Fruit fly (Drosophila melanogaster) whole organism, embryonic: ENCODE results near the gene CARPB.

Experiments
- Bteb2 ChIP-seq: fragments of 200-800 bp; sonication (Bioruptor generic); optimal IDR thresholded peaks from 2 replicates; lab custom pipeline; 2016; ENCODE audit warnings: missing biosample characterization, missing genetic modification characterization
- CG10267 ChIP-seq: fragments of 200-800 bp; sonication (Bioruptor generic); optimal IDR thresholded peaks from 2 replicates; lab custom pipeline; 2018; ENCODE audit warnings: missing biosample characterization, mild to moderate bottlenecking, missing genetic modification characterization, moderate library complexity
- CG10959 ChIP-seq: fragments of 200-800 bp; sonication (Bioruptor generic); IDR thresholded peaks from 2 replicates; pipeline ENCODE4 v1.3.6; 2022; ENCODE audit warnings: missing biosample characterization, missing genetic modification characterization
- CG10979 ChIP-seq: fragments of 200-800 bp; sonication (Bioruptor generic); optimal IDR thresholded peaks from 2 replicates; lab custom pipeline; 2018; ENCODE audit warnings: missing biosample characterization, mild to moderate bottlenecking, missing genetic modification characterization, moderate library complexity
- CG12155 ChIP-seq: fragments of 200-800 bp; sonication (Bioruptor generic); optimal IDR thresholded peaks from 3 replicates; lab custom pipeline; 2016; ENCODE audit warnings: missing biosample characterization, missing genetic modification characterization
- CG13296 ChIP-seq: fragments of 200-800 bp; sonication (Bioruptor generic); optimal IDR thresholded peaks from 3 replicates; lab custom pipeline; 2018; ENCODE audit warnings: missing biosample characterization, mild to moderate bottlenecking, missing genetic modification characterization
- CG1529 ChIP-seq: fragments of 200-800 bp; sonication (Bioruptor generic); optimal IDR thresholded peaks from 3 replicates; lab custom pipeline; 2018; ENCODE audit warnings: missing biosample characterization, missing genetic modification characterization
- CG16813 ChIP-seq: fragments of 200-800 bp; sonication (Bioruptor generic); IDR thresholded peaks from 3 replicates; pipeline ENCODE4 v1.3.6; 2022; ENCODE audit warnings: missing biosample characterization, missing genetic modification characterization; ENCODE audit not compliant: partially characterized antibody
- CG16863 ChIP-seq: fragments of 200-800 bp; sonication (Bioruptor generic); optimal IDR thresholded peaks from 3 replicates; lab custom pipeline; 2016; ENCODE audit warnings: missing biosample characterization, missing genetic modification characterization
- CG17385 ChIP-seq: fragments of 200-800 bp; sonication (Bioruptor generic); optimal IDR thresholded peaks from 3 replicates; lab custom pipeline; 2018; ENCODE audit warnings: missing biosample characterization, mild to moderate bottlenecking, missing genetic modification characterization
- CG18262 ChIP-seq: fragments of 200-800 bp; optimal IDR thresholded peaks from 3 replicates; lab custom pipeline; 2019; ENCODE audit warnings: missing biosample characterization, mild to moderate bottlenecking, missing genetic modification characterization, moderate library complexity
- CG31224 ChIP-seq: fragments of 200-800 bp; sonication (Bioruptor generic); IDR thresholded peaks from 2 replicates; pipeline ENCODE4 v1.3.6; 2022; ENCODE audit warnings: missing biosample characterization, missing genetic modification characterization
- CG31365 ChIP-seq: fragments of 200-800 bp; sonication (Bioruptor generic); optimal IDR thresholded peaks from 2 replicates; lab custom pipeline; 2018; ENCODE audit warnings: missing biosample characterization, mild to moderate bottlenecking, missing genetic modification characterization
- CG3838 ChIP-seq: fragments of 200-800 bp; sonication (Bioruptor generic); optimal IDR thresholded peaks from 3 replicates; lab custom pipeline; 2016; ENCODE audit warnings: missing biosample characterization, missing genetic modification characterization
- CG5953 ChIP-seq: fragments of 200-800 bp; sonication (Bioruptor generic); IDR thresholded peaks from 2 replicates; pipeline ENCODE4 v1.3.6; 2022; ENCODE audit warnings: missing biosample characterization, missing genetic modification characterization
- CG6654 ChIP-seq: fragments of 200-800 bp; sonication (Bioruptor generic); optimal IDR thresholded peaks from 2 replicates; lab custom pipeline; 2017; ENCODE audit warnings: missing biosample characterization, mild to moderate bottlenecking, missing genetic modification characterization
- CG6791 ChIP-seq: fragments of 200-800 bp; sonication (Bioruptor generic); IDR thresholded peaks from 3 replicates; pipeline ENCODE4 v1.3.6; 2022; ENCODE audit warnings: missing biosample characterization, missing genetic modification characterization; ENCODE audit not compliant: partially characterized antibody
- CG8359 ChIP-seq: fragments of 200-800 bp; sonication (Bioruptor generic); optimal IDR thresholded peaks from 2 replicates; lab custom pipeline; 2017; ENCODE audit warnings: missing biosample characterization, mild to moderate bottlenecking, missing genetic modification characterization, borderline replicate concordance
- CG8388 ChIP-seq: fragments of 200-800 bp; sonication (Bioruptor generic); optimal IDR thresholded peaks from 2 replicates; lab custom pipeline; 2019; ENCODE audit warnings: missing biosample characterization, mild to moderate bottlenecking, missing genetic modification characterization, moderate library complexity
- CG9609 ChIP-seq: fragments of 200-800 bp; sonication (Bioruptor generic); optimal IDR thresholded peaks from 3 replicates; lab custom pipeline; 2016; ENCODE audit warnings: missing biosample characterization, missing genetic modification characterization
- CG9727 ChIP-seq: fragments of 200-800 bp; sonication (Bioruptor generic); optimal IDR thresholded peaks from 3 replicates; lab custom pipeline; 2017; ENCODE audit warnings: missing biosample characterization, mild to moderate bottlenecking, missing genetic modification characterization
- Doc3 ChIP-seq: fragments of 200-800 bp; sonication (Bioruptor generic); IDR thresholded peaks from 3 replicates; pipeline ENCODE4 v1.3.6; 2022; ENCODE audit warnings: missing biosample characterization, missing genetic modification characterization; ENCODE audit not compliant: partially characterized antibody
- HmgZ ChIP-seq: fragments of 200-800 bp; sonication (Bioruptor generic); optimal IDR thresholded peaks from 2 replicates; lab custom pipeline; 2018; ENCODE audit warnings: missing biosample characterization, mild to moderate bottlenecking, missing genetic modification characterization
- Hmr ChIP-seq: fragments of 200-800 bp; sonication (Bioruptor generic); optimal IDR thresholded peaks from 3 replicates; lab custom pipeline; 2017; ENCODE audit warnings: mild to moderate bottlenecking, missing biosample characterization, missing genetic modification reagents, missing genetic modification characterization
- Hr3 ChIP-seq: fragments of 200-800 bp; sonication (Bioruptor generic); optimal IDR thresholded peaks from 3 replicates; lab custom pipeline; 2016; ENCODE audit warnings: missing biosample characterization, missing genetic modification characterization
- Lim3 ChIP-seq: fragments of 200-800 bp; sonication (Bioruptor generic); IDR thresholded peaks from 2 replicates; pipeline ENCODE4 v1.3.6; 2022; ENCODE audit warnings: missing biosample characterization, missing genetic modification characterization
- Mes4 ChIP-seq: fragments of 200-800 bp; sonication (Bioruptor generic); optimal IDR thresholded peaks from 2 replicates; lab custom pipeline; 2016; ENCODE audit warnings: missing biosample characterization, missing genetic modification characterization
- Sox102F ChIP-seq: fragments of 200-800 bp; sonication (Bioruptor generic); optimal IDR thresholded peaks from 2 replicates; lab custom pipeline; 2018; ENCODE audit warnings: missing biosample characterization, mild to moderate bottlenecking, missing genetic modification characterization, moderate library complexity
- Xbp1 ChIP-seq: fragments of 200-800 bp; sonication (Bioruptor generic); optimal IDR thresholded peaks from 3 replicates; lab custom pipeline; 2016; ENCODE audit warnings: missing biosample characterization, mild to moderate bottlenecking, missing genetic modification characterization
- ara ChIP-seq: fragments of 200-800 bp; sonication (Bioruptor generic); IDR thresholded peaks from 2 replicates; pipeline ENCODE4 v1.3.6; 2022; ENCODE audit warnings: missing biosample characterization, missing genetic modification characterization
- bowl ChIP-seq: fragments of 200-800 bp; sonication (Bioruptor generic); IDR thresholded peaks from 2 replicates; pipeline ENCODE4 v1.3.6; 2022; ENCODE audit warnings: missing biosample characterization, missing genetic modification characterization
- br ChIP-seq: fragments of >200 bp; optimal IDR thresholded peaks from 2 replicates; lab custom pipeline; 2017
- emc ChIP-seq: fragments of 200-800 bp; sonication (Bioruptor generic); optimal IDR thresholded peaks from 2 replicates; lab custom pipeline; 2016; ENCODE audit warnings: missing biosample characterization, missing genetic modification characterization
- ems ChIP-seq: fragments of 200-800 bp; sonication (Bioruptor generic); optimal IDR thresholded peaks from 3 replicates; lab custom pipeline; 2016; ENCODE audit warnings: missing biosample characterization, missing genetic modification characterization
- fd102C ChIP-seq: fragments of 200-800 bp; sonication (Bioruptor generic); optimal IDR thresholded peaks from 2 replicates; lab custom pipeline; 2018; ENCODE audit warnings: missing biosample characterization, mild to moderate bottlenecking, missing genetic modification characterization, moderate library complexity
- gce ChIP-seq: fragments of 200-800 bp; sonication (Bioruptor generic); IDR thresholded peaks from 3 replicates; pipeline ENCODE4 v1.3.6; 2022; ENCODE audit warnings: missing biosample characterization, missing genetic modification characterization
- gcm2 ChIP-seq: fragments of 200-800 bp; sonication (Bioruptor generic); optimal IDR thresholded peaks from 2 replicates; lab custom pipeline; 2016; ENCODE audit warnings: missing biosample characterization, missing genetic modification characterization
- gsb ChIP-seq: fragments of 200-800 bp; sonication (Bioruptor generic); IDR thresholded peaks from 2 replicates; pipeline ENCODE4 v1.3.6; 2022; ENCODE audit warnings: missing biosample characterization, missing genetic modification characterization
- ham ChIP-seq: fragments of 200-800 bp; sonication (Bioruptor generic); IDR thresholded peaks from 2 replicates; pipeline ENCODE4 v1.3.6; 2022; ENCODE audit warnings: missing biosample characterization, missing genetic modification characterization
- ind ChIP-seq: fragments of 200-800 bp; sonication (Bioruptor generic); optimal IDR thresholded peaks from 3 replicates; lab custom pipeline; 2016; ENCODE audit warnings: missing biosample characterization, missing genetic modification characterization
- jigr1 ChIP-seq: fragments of 200-800 bp; sonication (Bioruptor generic); IDR thresholded peaks from 3 replicates; pipeline ENCODE4 v1.3.6; 2022; ENCODE audit warnings: missing biosample characterization, missing genetic modification characterization
- onecut ChIP-seq: fragments of 200-800 bp; sonication (Bioruptor generic); IDR thresholded peaks from 2 replicates; pipeline ENCODE4 v1.3.6; 2022; ENCODE audit warnings: missing biosample characterization, missing genetic modification characterization
- org-1 ChIP-seq: fragments of 200-800 bp; sonication (Bioruptor generic); optimal IDR thresholded peaks from 2 replicates; lab custom pipeline; 2017; ENCODE audit warnings: missing biosample characterization, missing genetic modification characterization
- otp ChIP-seq: fragments of 200-800 bp; sonication (Bioruptor generic); IDR thresholded peaks from 3 replicates; pipeline ENCODE4, ENCODE4 v1.3.6; 2022; ENCODE audit warnings: missing biosample characterization, missing genetic modification characterization
- p53 ChIP-seq: fragments of 200-800 bp; sonication (Bioruptor generic); optimal IDR thresholded peaks from 2 replicates; lab custom pipeline; 2016; ENCODE audit warnings: missing biosample characterization, missing genetic modification characterization
- psq ChIP-seq: fragments of 200-800 bp; sonication (Bioruptor generic); optimal IDR thresholded peaks from 2 replicates; lab custom pipeline; 2017; ENCODE audit warnings: missing biosample characterization, missing genetic modification characterization
- row ChIP-seq: fragments of 200-800 bp; sonication (Bioruptor generic); IDR thresholded peaks from 3 replicates; pipeline ENCODE4 v1.3.6; 2022; ENCODE audit warnings: missing biosample characterization, missing genetic modification characterization
- shn ChIP-seq: fragments of 200-800 bp; sonication (Bioruptor generic); optimal IDR thresholded peaks from 3 replicates; lab custom pipeline; 2016; ENCODE audit warnings: missing biosample characterization, missing genetic modification characterization
- so ChIP-seq: fragments of 200-800 bp; sonication (Bioruptor generic); IDR thresholded peaks from 3 replicates; pipeline ENCODE4 v1.3.6; 2022; ENCODE audit warnings: missing biosample characterization, missing genetic modification characterization
- tgo ChIP-seq: fragments of 200-800 bp; sonication (Bioruptor generic); IDR thresholded peaks from 3 replicates; pipeline ENCODE4 v1.3.6; 2022; ENCODE audit warnings: missing biosample characterization, missing genetic modification characterization
- ttk ChIP-seq: fragments of 200-800 bp; sonication (Bioruptor generic); IDR thresholded peaks from 2 replicates; pipeline ENCODE4 v2.1.2; 2022; ENCODE audit warnings: missing biosample characterization, missing genetic modification characterization
- vvl ChIP-seq: fragments of 200-800 bp; sonication (Bioruptor generic); IDR thresholded peaks from 2 replicates; pipeline ENCODE4 v1.3.6; 2022; ENCODE audit warnings: missing biosample characterization, missing genetic modification characterization
- zen2 ChIP-seq: fragments of 200-800 bp; sonication (Bioruptor generic); IDR thresholded peaks from 3 replicates; pipeline ENCODE4 v1.3.6; 2022; ENCODE audit warnings: missing biosample characterization, missing genetic modification characterization; ENCODE audit not compliant: partially characterized antibody

Gene CARPB

DNA sequence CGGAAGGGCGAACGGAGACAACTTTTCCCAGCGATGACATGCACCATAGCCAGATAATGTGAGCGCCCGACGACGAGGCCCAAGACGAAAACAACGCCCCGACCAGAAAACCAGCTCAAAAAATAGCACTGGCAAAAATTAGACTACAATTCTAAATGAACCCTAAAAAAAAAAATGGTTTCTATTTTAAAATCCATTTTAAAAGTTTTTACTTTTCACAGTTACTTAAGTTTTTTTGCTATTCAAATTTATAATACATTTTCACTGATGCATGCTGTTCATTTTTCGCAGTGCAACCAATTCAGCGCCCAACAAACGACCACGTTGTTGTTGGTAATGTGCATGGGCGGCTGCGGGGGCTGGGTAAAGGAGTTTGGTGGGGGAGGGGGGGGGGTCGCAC, 4.3 kb downstream of the CARPB start (continued):
- TF ChIP-seq tgo (GFP tag; lab: Robert Waterston, UW) (no peak), CG17385 (peak; percentile 1), Bteb2 (GFP tag; lab: Kevin White, UChicago) (no peak), CG3838 (GFP tag; lab: Kevin White, UChicago) (no peak), CG31365 (no peak), Doc3 (GFP tag; lab: Robert Waterston, UW) (no peak), CG18262 (tag; lab: Kevin White, UChicago) (peak; percentile 6), CG9609 (GFP tag; lab: Kevin White, UChicago) (no peak), CG9727 (GFP tag; lab: Kevin White, UChicago) (no peak), CG6791 (no peak), fd102C (GFP tag; lab: Kevin White, UChicago) (no peak), otp (GFP tag; lab: Robert Waterston, UW) (no peak), CG10959 (no peak), jigr1 (GFP tag; lab: Robert Waterston, UW) (no peak), Xbp1 (GFP tag; lab: Kevin White, UChicago) (no peak), onecut (GFP tag; lab: Robert Waterston, UW) (no peak), CG8359 (GFP tag; lab: Kevin White, UChicago) (no peak), vvl (GFP tag; lab: Robert Waterston, UW) (no peak), row (GFP tag; lab: Robert Waterston, UW) (peak; percentile 37; the same call in 2 of the 3 replicates), Sox102F (peak; percentile 45), ara (0 out of 2 replicates have a peak, but pooled peaks have one; percentile 24), CG6654 (GFP tag; lab: Kevin White, UChicago) (no peak), Hmr (GFP tag; lab: Kevin White, UChicago) (no peak), ttk (no peak), gsb (GFP tag; lab: Robert Waterston, UW) (no peak), CG8388 (peak; percentile 27), CG10979 (no peak), org-1 (GFP tag; lab: Kevin White, UChicago) (no peak), CG1529 (GFP tag; lab: Kevin White, UChicago) (no peak), CG13296 (no peak), p53 (GFP tag; lab: Kevin White, UChicago) (no peak), ind (no peak), br (lab: Kevin White, UChicago) (no peak), Hr3 (GFP tag; lab: Kevin White, UChicago) (no peak), CG12155 (GFP tag; lab: Kevin White, UChicago) (no peak), HmgZ (tag; lab: Kevin White, UChicago) (no peak), gcm2 (GFP tag; lab: Kevin White, UChicago) (no peak), psq (no peak), bowl (GFP tag; lab: Robert Waterston, UW) (no peak), CG16813 (GFP tag; lab: Robert Waterston, UW) (no peak), Mes4 (no peak), Lim3 (no peak), ham (no peak), so (GFP tag; lab: Robert Waterston, UW) (no peak), ems (GFP tag; lab: Kevin White, UChicago) (no peak), CG31224 (no peak), gce (GFP tag; lab: Robert Waterston, UW) (no peak), CG16863 (GFP tag; lab: Kevin White, UChicago) (no peak), emc (GFP tag; lab: Kevin White, UChicago) (no peak), shn (GFP tag; lab: Kevin White, UChicago) (no peak), CG10267 (tag; lab: Kevin White, UChicago) (no peak), zen2 (no peak), CG5953 (GFP tag; lab: Robert Waterston, UW) (no peak)
